Fruit fly (Drosophila melanogaster) whole organism, wandering third instar larva: ENCODE results near the gene CG11997.

Experiments
- Abd-B ChIP-seq: fragments of >200 bp; optimal IDR thresholded peaks from 2 replicates; lab custom pipeline; 2017; ENCODE audit warnings: missing biosample characterization, missing genetic modification characterization
- CG32264 ChIP-seq: fragments of 200-800 bp; sonication (Bioruptor generic); optimal IDR thresholded peaks from 2 replicates; lab custom pipeline; 2016; ENCODE audit warnings: missing biosample characterization, missing genetic modification characterization
- CG9705 ChIP-seq: fragments of 200-800 bp; sonication (Bioruptor generic); optimal IDR thresholded peaks from 2 replicates; lab custom pipeline; 2018; ENCODE audit warnings: missing biosample characterization, mild to moderate bottlenecking, missing genetic modification characterization
- Dfd ChIP-seq: fragments of >200 bp; optimal IDR thresholded peaks from 2 replicates; lab custom pipeline; 2017; ENCODE audit warnings: missing biosample characterization, missing genetic modification characterization
- Dif ChIP-seq: fragments of 200-275, 200-300 bp; sonication (Bioruptor generic); optimal IDR thresholded peaks from 2 replicates; lab custom pipeline; 2018; ENCODE audit warnings: missing biosample characterization, missing genetic modification characterization; ENCODE audit not compliant: partially characterized antibody
- GATAd ChIP-seq: sonication (Bioruptor generic); optimal IDR thresholded peaks from 2 replicates; lab custom pipeline; 2016; ENCODE audit warnings: missing biosample characterization, missing genetic modification characterization
- HLH106 ChIP-seq: fragments of 200-800 bp; optimal IDR thresholded peaks from 3 replicates; lab custom pipeline; 2019; ENCODE audit warnings: missing biosample characterization, mild to moderate bottlenecking, missing genetic modification characterization, moderate library complexity
- Hnf4 ChIP-seq: fragments of 200-800 bp; sonication (Bioruptor generic); optimal IDR thresholded peaks from 2 replicates; lab custom pipeline; 2016; ENCODE audit warnings: missing biosample characterization, mild to moderate bottlenecking, missing genetic modification characterization
- Hr78 ChIP-seq: fragments of >200 bp; optimal IDR thresholded peaks from 2 replicates; lab custom pipeline; 2017; ENCODE audit warnings: missing biosample characterization, missing genetic modification characterization
- Hr83 ChIP-seq: fragments of 200-300 bp; sonication (Bioruptor generic); optimal IDR thresholded peaks from 2 replicates; lab custom pipeline; 2016; ENCODE audit warnings: missing biosample characterization, mild to moderate bottlenecking, missing genetic modification characterization, moderate library complexity; ENCODE audit not compliant: poor library complexity, severe bottlenecking
- Jra ChIP-seq: sonication (Bioruptor generic); optimal IDR thresholded peaks from 2 replicates; lab custom pipeline; 2016; ENCODE audit warnings: missing biosample characterization, missing genetic modification characterization
- Myc ChIP-seq: fragments of >200 bp; optimal IDR thresholded peaks from 2 replicates; lab custom pipeline; 2017
- N ChIP-seq: fragments of >200 bp; optimal IDR thresholded peaks from 2 replicates; lab custom pipeline; 2018; ENCODE audit warnings: missing biosample characterization, missing external identifiers, missing genetic modification characterization
- OdsH ChIP-seq: fragments of 200-800 bp; sonication (Bioruptor generic); optimal IDR thresholded peaks from 2 replicates; lab custom pipeline; 2016; ENCODE audit warnings: missing biosample characterization, mild to moderate bottlenecking, missing genetic modification characterization
- Rel ChIP-seq, 2 experiments: fragments of 200-800 bp; sonication (Bioruptor generic) in 1 of 2; optimal IDR thresholded peaks; 2 replicates in 1 of 2; 3 replicates in 1 of 2; lab custom pipeline; 2016 to 2019; ENCODE audit warnings: mild to moderate bottlenecking in 2 of 2, missing biosample characterization in 2 of 2, missing genetic modification characterization in 2 of 2, moderate library complexity in 1 of 2
- Sp1 ChIP-seq: fragments of 200-800 bp; sonication (Bioruptor generic); optimal IDR thresholded peaks from 3 replicates; lab custom pipeline; 2019; ENCODE audit warnings: missing biosample characterization, mild to moderate bottlenecking, missing genetic modification characterization, moderate library complexity
- Vsx2 ChIP-seq: fragments of 200-300, 225-300 bp; sonication (Bioruptor generic); optimal IDR thresholded peaks from 2 replicates; lab custom pipeline; 2018; ENCODE audit warnings: missing biosample characterization, missing genetic modification characterization; ENCODE audit not compliant: partially characterized antibody
- dl ChIP-seq, 2 experiments: fragments of 175-275, 200-275 bp in 1 of 2; fragments of 200-275 bp in 1 of 2; sonication (Bioruptor generic); optimal IDR thresholded peaks; lab custom pipeline; 2018; ENCODE audit warnings: mild to moderate bottlenecking in 2 of 2, missing biosample characterization in 2 of 2, missing genetic modification characterization in 2 of 2, moderate library complexity in 2 of 2; ENCODE audit not compliant: partially characterized antibody in 2 of 2, insufficient read depth in 1 of 2
- dmrt93B ChIP-seq: fragments of 200-800 bp; sonication (Bioruptor generic); optimal IDR thresholded peaks from 2 replicates; lab custom pipeline; 2018; ENCODE audit warnings: missing biosample characterization, mild to moderate bottlenecking, missing genetic modification characterization
- ey ChIP-seq: fragments of 200-800 bp; sonication (Bioruptor generic); optimal IDR thresholded peaks from 2 replicates; lab custom pipeline; 2016; ENCODE audit warnings: missing biosample characterization, missing genetic modification characterization
- foxo ChIP-seq, 2 experiments: fragments of 200-800 bp; sonication (Bioruptor generic); optimal IDR thresholded peaks; 2 replicates in 1 of 2; 3 replicates in 1 of 2; lab custom pipeline; 2016 to 2017; ENCODE audit warnings: missing biosample characterization in 2 of 2, missing genetic modification characterization in 2 of 2
- jim ChIP-seq: fragments of 175-275, 200-325 bp; sonication (Bioruptor generic); optimal IDR thresholded peaks from 2 replicates; lab custom pipeline; 2016; ENCODE audit warnings: missing biosample characterization, mild to moderate bottlenecking, missing genetic modification characterization
- lola ChIP-seq: fragments of >200 bp; optimal IDR thresholded peaks from 2 replicates; lab custom pipeline; 2017; ENCODE audit warnings: missing biosample characterization, missing genetic modification characterization
- pan ChIP-seq: fragments of >200 bp; optimal IDR thresholded peaks from 2 replicates; lab custom pipeline; 2017
- sage ChIP-seq: fragments of 200-800 bp; sonication (Bioruptor generic); optimal IDR thresholded peaks from 2 replicates; lab custom pipeline; 2016; ENCODE audit warnings: missing biosample characterization, mild to moderate bottlenecking, missing genetic modification characterization
- sv ChIP-seq: fragments of 200-800 bp; sonication (Bioruptor generic); optimal IDR thresholded peaks from 3 replicates; lab custom pipeline; 2016; ENCODE audit warnings: missing biosample characterization, missing genetic modification characterization
- tai ChIP-seq: sonication (Bioruptor generic); optimal IDR thresholded peaks from 2 replicates; lab custom pipeline; 2016; ENCODE audit warnings: missing biosample characterization, missing genetic modification characterization
- woc ChIP-seq: sonication (Bioruptor generic); optimal IDR thresholded peaks from 2 replicates; lab custom pipeline; 2016; ENCODE audit warnings: missing biosample characterization, mild to moderate bottlenecking, missing genetic modification characterization

Gene CG11997

dm6 chr3R:9147458-9147857, 29.9 kb upstream of the CG11997 start (continued):
- TF ChIP-seq CG32264: peak; percentile 64
- TF ChIP-seq dmrt93B (GFP tag; lab: Kevin White, UChicago): peak; percentile 54
- TF ChIP-seq Hnf4 (GFP tag; lab: Kevin White, UChicago): peak; percentile 71
- TF ChIP-seq lola (GFP tag; lab: Kevin White, UChicago): no peak
- peak in 1 of 2 experiments; percentile 77 for TF ChIP-seq foxo (GFP tag; optimal IDR thresholded peaks at IDR 0.05; lab: Kevin White, UChicago)
- TF ChIP-seq N (GFP tag; lab: Kevin White, UChicago): no peak
- TF ChIP-seq Hr78 (GFP tag; lab: Kevin White, UChicago): no peak
- TF ChIP-seq Hr83 (GFP tag; lab: Kevin White, UChicago): no peak

dm6 chr3R:9149799-9150198, 27.5 kb upstream of the CG11997 start:
- no peak for TF ChIP-seq HLH106 (tag; lab: Kevin White, UChicago)
- TF ChIP-seq Dfd: peak; percentile 56

- TF ChIP-seq ey (GFP tag; lab: Kevin White, UChicago) (no peak), Dif (GFP tag; lab: Kevin White, UChicago) (peak; percentile 39), dl (GFP tag; optimal IDR thresholded peaks at IDR 0.05; lab: Kevin White, UChicago; ENCODE audit: insufficient read depth in 1 of 2, partially characterized antibody in 2 of 2) (peak; percentile 16 to 21), jim (GFP tag; lab: Kevin White, UChicago) (peak; percentile 11)
Measured at dm6 chr3R:9157841-9158600, 19.3 kb upstream of the CG11997 start.

dm6 chr3R:9158915-9159314, 18.4 kb upstream of the CG11997 start:
- TF ChIP-seq ey (GFP tag; lab: Kevin White, UChicago): no peak
- TF ChIP-seq, all 38 proteins: peak for 0

- TF ChIP-seq pan (lab: Kevin White, UChicago) (no peak), woc (no peak), HLH106 (tag; lab: Kevin White, UChicago) (peak; percentile 49), Sp1 (GFP tag; lab: Kevin White, UChicago) (peak; percentile 51), tai (GFP tag; lab: Kevin White, UChicago) (no peak), Dif (GFP tag; lab: Kevin White, UChicago) (no peak), OdsH (no peak), CG9705 (no peak), dmrt93B (GFP tag; lab: Kevin White, UChicago) (no peak), foxo (GFP tag; optimal IDR thresholded peaks at IDR 0.05; lab: Kevin White, UChicago) (peak in 1 of 2 experiments; percentile 44)
- TF ChIP-seq, all 38 proteins: peak for 3
Measured at dm6 chr3R:9159756-9160383, 17.4 kb upstream of the CG11997 start.

- TF ChIP-seq CG32264 (no peak), Abd-B (GFP tag; lab: Kevin White, UChicago) (no peak), Rel (GFP tag; optimal IDR thresholded peaks at IDR 0.05; lab: Kevin White, UChicago) (no peak), Rel (tag; optimal IDR thresholded peaks at IDR 0.05; lab: Kevin White, UChicago) (peak; percentile 29), Vsx2 (peak; percentile 67), lola (GFP tag; lab: Kevin White, UChicago) (no peak), Dif (GFP tag; lab: Kevin White, UChicago) (peak; percentile 50)
Measured at dm6 chr3R:9160394-9160793, 16.9 kb upstream of the CG11997 start.

- TF ChIP-seq GATAd (GFP tag; lab: Kevin White, UChicago) (no peak), sage (GFP tag; lab: Kevin White, UChicago) (no peak), dmrt93B (GFP tag; lab: Kevin White, UChicago) (no peak), foxo (GFP tag; optimal IDR thresholded peaks at IDR 0.05; lab: Kevin White, UChicago) (no peak), lola (GFP tag; lab: Kevin White, UChicago) (no peak), tai (GFP tag; lab: Kevin White, UChicago) (no peak), Sp1 (GFP tag; lab: Kevin White, UChicago) (no peak), ey (GFP tag; lab: Kevin White, UChicago) (no peak), Vsx2 (no peak), woc (no peak), Jra (GFP tag; lab: Kevin White, UChicago) (no peak), Abd-B (GFP tag; lab: Kevin White, UChicago) (no peak), sv (no peak), jim (GFP tag; lab: Kevin White, UChicago) (no peak), OdsH (no peak), CG9705 (no peak), N (GFP tag; lab: Kevin White, UChicago) (no peak), Myc (lab: Kevin White, UChicago) (no peak), dl (GFP tag; optimal IDR thresholded peaks at IDR 0.05; lab: Kevin White, UChicago; ENCODE audit: insufficient read depth in 1 of 2, partially characterized antibody in 2 of 2) (no peak)
Measured at dm6 chr3R:9168012-9168411, 9.3 kb upstream of the CG11997 start.
